Fruit fly (Drosophila melanogaster) whole organism, prepupa: Measurements from ENCODE around the gene Inx2.

Source experiments
- CG3032 ChIP-seq: fragments of 200-800 bp; optimal IDR thresholded peaks from 2 replicates; lab custom pipeline; 2019; ENCODE audit warnings: missing biosample characterization, mild to moderate bottlenecking, missing genetic modification characterization, moderate library complexity
- CG6854 ChIP-seq: fragments of 200-800 bp; sonication (Bioruptor generic); optimal IDR thresholded peaks from 2 replicates; lab custom pipeline; 2017; ENCODE audit warnings: missing biosample characterization, mild to moderate bottlenecking, missing genetic modification characterization
- Eip75B ChIP-seq: fragments of 200-800 bp; sonication (Bioruptor generic); optimal IDR thresholded peaks from 3 replicates; lab custom pipeline; 2016; ENCODE audit warnings: missing biosample characterization, missing genetic modification characterization
- Eip93F ChIP-seq: fragments of 200-800 bp; sonication (Bioruptor generic); optimal IDR thresholded peaks from 2 replicates; lab custom pipeline; 2016; ENCODE audit warnings: missing biosample characterization, mild to moderate bottlenecking, missing genetic modification characterization
- Ets21C ChIP-seq: fragments of 200-800 bp; sonication (Bioruptor generic); optimal IDR thresholded peaks from 3 replicates; lab custom pipeline; 2016; ENCODE audit warnings: missing biosample characterization, missing genetic modification characterization
- Hr4 ChIP-seq: fragments of 200-800 bp; sonication (Bioruptor generic); optimal IDR thresholded peaks from 3 replicates; lab custom pipeline; 2016; ENCODE audit warnings: missing biosample characterization, missing genetic modification characterization
- OdsH ChIP-seq: fragments of 200-800 bp; sonication (Bioruptor generic); optimal IDR thresholded peaks from 3 replicates; lab custom pipeline; 2016; ENCODE audit warnings: missing biosample characterization, missing genetic modification characterization
- Sox102F ChIP-seq: fragments of 200-800 bp; sonication (Bioruptor generic); optimal IDR thresholded peaks from 2 replicates; lab custom pipeline; 2016; ENCODE audit warnings: missing biosample characterization, mild to moderate bottlenecking, missing genetic modification characterization
- eg ChIP-seq: fragments of 200-800 bp; sonication (Bioruptor generic); IDR thresholded peaks from 3 replicates; pipeline ENCODE4 v1.3.6; 2022; ENCODE audit warnings: missing biosample characterization, missing genetic modification characterization
- lz ChIP-seq: fragments of 200-800 bp; sonication (Bioruptor generic); optimal IDR thresholded peaks from 3 replicates; lab custom pipeline; 2016; ENCODE audit warnings: missing biosample characterization, missing genetic modification characterization

DNA sequence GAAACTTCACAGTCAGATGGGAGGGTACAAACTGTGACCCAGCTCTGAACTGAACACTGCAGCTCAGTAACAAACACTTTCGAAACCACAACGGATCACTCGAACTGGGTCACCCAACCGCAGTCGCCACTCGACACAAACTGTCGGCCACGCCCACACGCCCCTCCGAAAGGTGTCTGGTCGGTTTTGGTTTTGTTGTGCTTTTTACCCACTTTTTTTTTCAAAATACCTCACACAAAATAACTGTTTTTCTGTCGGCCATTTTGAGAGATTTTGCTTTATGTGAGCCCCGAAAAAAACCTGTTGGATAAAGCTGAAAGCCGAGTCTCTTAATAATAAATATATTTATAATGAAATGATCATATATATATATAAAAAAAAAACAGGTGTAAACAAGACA is 7.2 kb upstream of the Inx2 start, which contains the start of gene ogre:
- no peak for TF ChIP-seq CG3032 (tag; lab: Kevin White, UChicago)
- no peak for TF ChIP-seq Eip93F (GFP tag; lab: Kevin White, UChicago)
- peak; percentile 58; the same call in 1 of the 3 replicates for TF ChIP-seq eg
- no peak for TF ChIP-seq OdsH (GFP tag; lab: Kevin White, UChicago)
- TF ChIP-seq lz: no peak
- no peak for TF ChIP-seq Sox102F (GFP tag; lab: Kevin White, UChicago)
- TF ChIP-seq Hr4: no peak
- no peak for TF ChIP-seq Ets21C (GFP tag; lab: Kevin White, UChicago)
- TF ChIP-seq Eip75B (GFP tag; lab: Kevin White, UChicago): no peak
- no peak for TF ChIP-seq CG6854 (GFP tag; lab: Kevin White, UChicago)
